Fruit fly (Drosophila melanogaster): Measurements from ENCODE around the gene CG10472.

DNA sequence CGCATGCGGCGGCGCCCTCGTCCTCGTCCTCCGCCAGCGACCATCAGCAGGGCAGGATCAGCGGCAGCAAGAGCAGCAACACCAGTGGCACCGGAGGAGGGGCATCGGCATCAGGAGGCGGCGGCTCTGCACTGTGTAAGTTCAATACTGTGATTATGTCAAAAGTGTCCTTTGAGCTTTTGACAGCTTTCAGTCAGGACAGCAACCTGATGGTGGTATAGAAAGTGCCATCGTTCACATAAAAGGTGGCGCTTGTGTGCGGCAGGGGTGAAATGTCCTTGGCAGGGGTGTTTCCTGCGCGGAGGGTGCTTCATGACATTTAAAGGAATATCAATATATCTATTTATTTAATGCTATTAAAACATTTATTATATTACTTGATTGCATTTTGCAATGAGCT is 40.9 kb upstream of the CG10472 start:
- TF ChIP-seq bab1 (GFP tag; optimal IDR thresholded peaks at IDR 0.05) (no peak), cnc (optimal IDR thresholded peaks at IDR 0.05) (no peak), Mnt (GFP tag; optimal IDR thresholded peaks at IDR 0.05) (no peak), CG33017 (tag; optimal IDR thresholded peaks at IDR 0.05) (no peak), Clk (GFP tag; optimal IDR thresholded peaks at IDR 0.05) (no peak), CG1620 (GFP tag; optimal IDR thresholded peaks at IDR 0.05) (no peak), CG5204 (GFP tag; optimal IDR thresholded peaks at IDR 0.05) (no peak), pad (GFP tag; optimal IDR thresholded peaks at IDR 0.05) (no peak), cic (GFP tag; optimal IDR thresholded peaks at IDR 0.05) (no peak), CG7101 (tag; optimal IDR thresholded peaks at IDR 0.05) (no peak), CG14711 (tag; optimal IDR thresholded peaks at IDR 0.05) (no peak)
